Worm (Caenorhabditis elegans) whole organism, late embryonic: Measurements from ENCODE around the gene F13E6.2.

Experiments used
- C38D4.7 ChIP-seq: fragments of 200-800 bp; sonication (Bioruptor generic); optimal IDR thresholded peaks from 2 replicates; lab custom pipeline; 2018; ENCODE audit warnings: mild to moderate bottlenecking, missing genetic modification characterization, moderate library complexity, missing compliant biosample characterization
- ahr-1 ChIP-seq: sonication (generic microtip); optimal IDR thresholded peaks from 2 replicates; lab custom pipeline; 2016; ENCODE audit warnings: missing genetic modification characterization, missing compliant biosample characterization
- ama-1 ChIP-seq: fragments of 150-350 bp; optimal IDR thresholded peaks from 2 replicates; lab custom pipeline; 2014
- ceh-34 ChIP-seq: sonication (generic microtip); optimal IDR thresholded peaks from 2 replicates; lab custom pipeline; 2016; ENCODE audit warnings: mild to moderate bottlenecking, missing genetic modification characterization, missing compliant biosample characterization
- dmd-4 ChIP-seq: sonication (generic microtip); optimal IDR thresholded peaks from 2 replicates; lab custom pipeline; 2016; ENCODE audit warnings: borderline replicate concordance, missing genetic modification characterization, missing compliant biosample characterization
- elt-2 ChIP-seq: sonication (generic microtip); optimal IDR thresholded peaks from 2 replicates; lab custom pipeline; 2016; ENCODE audit warnings: missing genetic modification reagents, missing genetic modification characterization, missing compliant biosample characterization
- ets-4 ChIP-seq: sonication (generic microtip); optimal IDR thresholded peaks from 2 replicates; lab custom pipeline; 2016; ENCODE audit warnings: missing genetic modification characterization, missing compliant biosample characterization
- fax-1 ChIP-seq: sonication (generic microtip); optimal IDR thresholded peaks from 2 replicates; lab custom pipeline; 2016; ENCODE audit warnings: missing genotype, missing genetic modification characterization, missing compliant biosample characterization
- pag-3 ChIP-seq: sonication (generic microtip); optimal IDR thresholded peaks from 2 replicates; lab custom pipeline; 2016; ENCODE audit warnings: missing compliant biosample characterization, missing genetic modification characterization, borderline replicate concordance
- pros-1 ChIP-seq: fragments of 150-350 bp; optimal IDR thresholded peaks from 2 replicates; lab custom pipeline; 2014; ENCODE audit warnings: missing biosample characterization, missing genetic modification reagents, missing genetic modification characterization
- tbx-2 ChIP-seq: sonication (generic microtip); optimal IDR thresholded peaks from 2 replicates; lab custom pipeline; 2016; ENCODE audit warnings: missing genetic modification characterization, missing compliant biosample characterization

- TF ChIP-seq dmd-4 (no peak), ahr-1 (tag; lab: Kevin White, UChicago) (no peak), pag-3 (tag; lab: Kevin White, UChicago) (no peak), pros-1 (tag; lab: Kevin White, UChicago) (no peak), ets-4 (tag; lab: Kevin White, UChicago) (no peak), ama-1 (lab: Kevin White, UChicago) (no peak), ceh-34 (tag; lab: Kevin White, UChicago) (no peak), tbx-2 (no peak), elt-2 (tag; lab: Kevin White, UChicago) (no peak), fax-1 (no peak), C38D4.7 (GFP tag; lab: Kevin White, UChicago) (no peak)
These were observed 30.2 kb upstream of the F13E6.2 start for ce11 chrX:10704329-10704728.
